Fruit fly (Drosophila melanogaster) whole organism: Measurements from ENCODE around the gene Gr10b.

ENCODE experiments used
- CG8478 ChIP-seq: fragments of >200 bp; optimal IDR thresholded peaks from 2 replicates; lab custom pipeline; 2018; ENCODE audit warnings: inconsistent platforms
- EcR ChIP-seq, 2 experiments: fragments of >200 bp; optimal IDR thresholded peaks; 2 replicates each; lab custom pipeline; 2017; ENCODE audit warnings: missing biosample characterization in 2 of 2, missing genetic modification characterization in 2 of 2, missing genetic modification reagents in 2 of 2
- usp ChIP-seq: fragments of >200 bp; optimal IDR thresholded peaks from 2 replicates; lab custom pipeline; 2017; ENCODE audit warnings: missing biosample characterization, missing genetic modification characterization, mixed read lengths

DNA sequence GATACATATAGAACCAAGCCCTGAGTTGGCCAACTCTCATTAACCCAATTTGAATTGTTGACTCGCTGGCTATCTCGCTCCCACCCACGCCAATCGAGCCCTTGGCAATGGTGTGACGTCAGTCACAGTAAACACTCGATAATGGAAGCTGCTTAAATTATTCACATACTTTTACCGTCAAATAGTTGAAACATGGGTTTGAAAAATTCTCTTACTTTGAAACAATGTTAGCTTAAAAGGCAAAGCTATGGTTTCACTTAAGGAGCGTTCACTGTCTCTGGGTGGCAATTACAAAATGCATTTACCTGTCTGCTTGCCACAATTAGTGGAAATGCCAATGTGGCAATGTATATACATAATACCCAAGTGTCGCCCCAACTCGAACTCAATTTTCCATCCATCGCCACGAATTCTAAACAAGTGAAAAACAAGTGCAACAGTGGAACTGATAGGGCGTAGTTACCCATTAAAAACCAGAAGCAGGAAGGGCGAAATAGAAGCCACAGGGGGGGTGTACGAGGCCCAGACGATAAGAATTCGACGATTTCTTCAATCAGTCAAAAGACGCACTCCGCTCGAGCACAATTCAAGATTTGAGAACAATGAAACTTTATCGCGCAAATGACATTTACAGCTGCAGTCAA is 36.6 kb upstream of the Gr10b start:
- TF ChIP-seq CG8478: no peak
- TF ChIP-seq usp: no peak
- TF ChIP-seq EcR (GFP tag; optimal IDR thresholded peaks at IDR 0.05; lab: Kevin White, UChicago): no peak
